Fruit fly (Drosophila melanogaster): ENCODE measurements around the gene CG8281.

DNA sequence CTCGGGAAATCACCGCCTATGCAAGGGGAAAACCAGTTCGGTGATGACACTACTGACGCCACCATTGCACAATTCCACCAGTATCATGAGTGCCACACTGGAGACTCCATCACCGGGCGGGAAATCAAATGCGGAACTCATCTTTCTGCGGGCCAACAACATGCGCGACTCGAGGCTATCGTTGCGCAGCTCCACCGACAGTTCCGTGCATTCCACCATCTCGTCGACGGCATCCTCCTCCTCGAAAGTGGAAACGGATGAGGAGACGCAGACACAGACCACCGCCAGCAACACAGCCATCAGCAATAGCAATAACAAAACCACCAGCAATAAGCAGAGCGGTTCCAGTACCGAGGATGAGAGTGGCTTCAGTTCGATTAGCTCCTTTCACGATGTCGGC, 18.4 kb upstream of the CG8281 start:
- no peak for TF ChIP-seq lola (GFP tag; optimal IDR thresholded peaks at IDR 0.05)
- no peak for TF ChIP-seq N (GFP tag; optimal IDR thresholded peaks at IDR 0.05)
- no peak for TF ChIP-seq Dfd (GFP tag; optimal IDR thresholded peaks at IDR 0.05)
- no peak for TF ChIP-seq jim (GFP tag; optimal IDR thresholded peaks at IDR 0.05)

All from whole organism, wandering third instar larva.